Worm (Caenorhabditis elegans) whole organism, L1 larva: ENCODE data around the gene Y48A6C.8.

Experiments
- aly-2 ChIP-seq: fragments of 150-350 bp; optimal IDR thresholded peaks from 2 replicates; lab custom pipeline; 2014; ENCODE audit warnings: missing biosample characterization, missing genetic modification characterization
- pqm-1 ChIP-seq: sonication (generic microtip); optimal IDR thresholded peaks from 3 replicates; lab custom pipeline; 2017; ENCODE audit warnings: missing biosample characterization, missing genetic modification characterization

- TF ChIP-seq pqm-1 (tag; lab: Kevin White, UChicago) (no peak), aly-2 (no peak)
These were observed 29.7 kb upstream of the Y48A6C.8 start, which contains the start of gene Y47D3A.31 for ce11 chrIII:11157099-11157498.
